Fruit fly (Drosophila melanogaster): Measurements from ENCODE around the gene CG18530.
A peak's percentile ranks its signal among the peaks of the same experiment; 100 is the strongest.

Gene CG18530

dm6 chr3R:12649099-12650029 is 16.2 kb downstream of the CG18530 start (continued):
- no peak for TF ChIP-seq Ets97D (GFP tag; optimal IDR thresholded peaks at IDR 0.05)
- no peak for TF ChIP-seq CG14710 (tag; optimal IDR thresholded peaks at IDR 0.05)
- no peak for TF ChIP-seq Dbx (GFP tag; IDR thresholded peaks at IDR 0.05)
- TF ChIP-seq ken (GFP tag; IDR thresholded peaks at IDR 0.05), result no peak
- no peak for TF ChIP-seq D19B (GFP tag; optimal IDR thresholded peaks at IDR 0.05)
- TF ChIP-seq YL-1 (GFP tag; optimal IDR thresholded peaks at IDR 0.05), result no peak
- no peak for TF ChIP-seq h (optimal IDR thresholded peaks at IDR 0.05)
- no peak for TF ChIP-seq pnt (GFP tag; optimal IDR thresholded peaks at IDR 0.05)
- TF ChIP-seq Med (GFP tag), result peak; percentile 40
- TF ChIP-seq NFAT (GFP tag; IDR thresholded peaks at IDR 0.05), result no peak
- TF ChIP-seq vfl (GFP tag; optimal IDR thresholded peaks at IDR 0.05), result no peak
- peak; percentile 79 for TF ChIP-seq hth (optimal IDR thresholded peaks at IDR 0.05)
- TF ChIP-seq hb (GFP tag; IDR thresholded peaks at IDR 0.05; ENCODE audit: partially characterized antibody), result no peak
- TF ChIP-seq lbe (GFP tag; optimal IDR thresholded peaks at IDR 0.05), result no peak
- TF ChIP-seq CG30020 (tag; optimal IDR thresholded peaks at IDR 0.05), result no peak
- TF ChIP-seq grn (GFP tag; optimal IDR thresholded peaks at IDR 0.05), result peak; percentile 27
- no peak for TF ChIP-seq Bteb2 (GFP tag; optimal IDR thresholded peaks at IDR 0.05)
- TF ChIP-seq vnd (GFP tag; IDR thresholded peaks at IDR 0.05; ENCODE audit: partially characterized antibody), result no peak
- no peak for TF ChIP-seq GATAe (GFP tag; conservative IDR thresholded peaks at IDR 0.05)
- TF ChIP-seq disco-r (GFP tag; optimal IDR thresholded peaks at IDR 0.05), result no peak
- no peak for TF ChIP-seq tgo (GFP tag; IDR thresholded peaks at IDR 0.05)
- no peak for TF ChIP-seq hkb (optimal IDR thresholded peaks at IDR 0.05)
- no peak for TF ChIP-seq hkb (GFP tag; IDR thresholded peaks at IDR 0.05)
- peak in 1 of 2 experiments; percentile 42 for TF ChIP-seq Hr78 (GFP tag; optimal IDR thresholded peaks at IDR 0.05)
- TF ChIP-seq Oaz (GFP tag; IDR thresholded peaks at IDR 0.05), result no peak
- no peak for TF ChIP-seq CG2116 (GFP tag; optimal IDR thresholded peaks at IDR 0.05)
- TF ChIP-seq twi (tag; optimal IDR thresholded peaks at IDR 0.05), result peak; percentile 98
- no peak for TF ChIP-seq Dip3 (GFP tag; optimal IDR thresholded peaks at IDR 0.05)
- no peak for TF ChIP-seq Sry-δ (GFP tag; optimal IDR thresholded peaks at IDR 0.05)
- no peak for TF ChIP-seq E2f1 (GFP tag; IDR thresholded peaks at IDR 0.05)
- no peak for TF ChIP-seq sens-2 (GFP tag; IDR thresholded peaks at IDR 0.05)
- TF ChIP-seq CG1603 (tag; optimal IDR thresholded peaks at IDR 0.05), result no peak
- no peak for TF ChIP-seq CG32532 (GFP tag; IDR thresholded peaks at IDR 0.05)
- TF ChIP-seq Hsf (GFP tag; optimal IDR thresholded peaks at IDR 0.05), result no peak
- no peak for TF ChIP-seq CG31224 (GFP tag; IDR thresholded peaks at IDR 0.05)
- TF ChIP-seq ci (GFP tag; IDR thresholded peaks at IDR 0.05), result no peak
- TF ChIP-seq gt (GFP tag; IDR thresholded peaks at IDR 0.05), result no peak
- no peak for TF ChIP-seq CG1602 (GFP tag; optimal IDR thresholded peaks at IDR 0.05)
- no peak for TF ChIP-seq CG3407 (GFP tag; optimal IDR thresholded peaks at IDR 0.05)
- TF ChIP-seq Hr39 (optimal IDR thresholded peaks at IDR 0.05), result no peak
- no peak for TF ChIP-seq croc (GFP tag; conservative IDR thresholded peaks at IDR 0.05)
- TF ChIP-seq D19A (tag; optimal IDR thresholded peaks at IDR 0.05), result no peak
- TF ChIP-seq CG15479 (GFP tag; optimal IDR thresholded peaks at IDR 0.05), result no peak
- peak; percentile 90 for TF ChIP-seq abd-A (tag; optimal IDR thresholded peaks at IDR 0.05)
- no peak for TF ChIP-seq CG15073 (GFP tag; optimal IDR thresholded peaks at IDR 0.05)
- peak; percentile 57 for TF ChIP-seq gsb-n (tag; optimal IDR thresholded peaks at IDR 0.05)
- TF ChIP-seq CG6689 (GFP tag; IDR thresholded peaks at IDR 0.05), result no peak
- peak; percentile 3 for TF ChIP-seq CG33557 (GFP tag; optimal IDR thresholded peaks at IDR 0.05)
- TF ChIP-seq Six4 (GFP tag; optimal IDR thresholded peaks at IDR 0.05), result no peak
- no peak for TF ChIP-seq CG9797 (GFP tag; optimal IDR thresholded peaks at IDR 0.05)
- no peak for TF ChIP-seq CG8388 (GFP tag; optimal IDR thresholded peaks at IDR 0.05)
- no peak for TF ChIP-seq Deaf1 (tag; optimal IDR thresholded peaks at IDR 0.05)

Measured in whole organism, embryonic.